Worm (Caenorhabditis elegans): ENCODE results near the gene B0281.6.

DNA sequence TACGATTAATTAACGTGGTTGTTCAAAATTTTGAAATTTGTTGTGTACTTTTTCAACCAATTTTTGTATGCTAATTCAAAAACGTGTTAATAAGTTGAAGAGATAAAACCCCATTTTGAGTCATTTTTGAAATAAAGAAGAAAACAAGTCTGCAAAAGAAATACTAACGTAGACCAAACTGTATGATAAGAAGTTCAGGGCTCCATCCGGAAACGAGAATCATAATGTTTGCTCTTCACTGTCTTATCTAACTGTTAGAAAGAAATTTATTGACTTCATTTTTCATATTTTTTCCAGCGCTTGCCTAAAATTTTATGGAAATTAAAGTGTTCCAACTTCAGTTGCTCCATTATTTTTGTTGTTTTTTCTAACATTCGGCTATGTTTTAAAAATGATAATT, 3.3 kb upstream of the B0281.6 start:
- no peak for TF ChIP-seq C06A6.2 (GFP tag; conservative IDR thresholded peaks at IDR 0.05)
- no peak for TF ChIP-seq pbrm-1 (GFP tag; IDR thresholded peaks at IDR 0.05)
- TF ChIP-seq snpc-4 (GFP tag; optimal IDR thresholded peaks at IDR 0.05): no peak
- no peak for TF ChIP-seq snpc-4 (tag; optimal IDR thresholded peaks at IDR 0.05)
- TF ChIP-seq hmg-1.2 (GFP tag; IDR thresholded peaks at IDR 0.05): no peak
- no peak for TF ChIP-seq unc-62 (GFP tag; optimal IDR thresholded peaks at IDR 0.05)
- TF ChIP-seq ama-1 (optimal IDR thresholded peaks at IDR 0.05): no peak
- TF ChIP-seq ama-1 (GFP tag; optimal IDR thresholded peaks at IDR 0.05): no peak
- no peak for TF ChIP-seq F49E8.2 (tag; optimal IDR thresholded peaks at IDR 0.05; ENCODE audit: insufficient read depth)
